Worm (Caenorhabditis elegans): ENCODE results near the gene Y48E1B.8.

ce11 chrII:13590461-13590860 lies 5.0 kb downstream of the Y48E1B.8 start, which contains the start of gene clec-145:
- no peak for TF ChIP-seq unc-62 (GFP tag; optimal IDR thresholded peaks at IDR 0.05)
- TF ChIP-seq unc-39 (tag; optimal IDR thresholded peaks at IDR 0.05): no peak
- TF ChIP-seq ces-1 (GFP tag; optimal IDR thresholded peaks at IDR 0.05): no peak
- TF ChIP-seq bed-3 (GFP tag; optimal IDR thresholded peaks at IDR 0.05): no peak
- TF ChIP-seq ztf-11 (tag; optimal IDR thresholded peaks at IDR 0.05): no peak
- no peak for TF ChIP-seq nhr-76 (tag; optimal IDR thresholded peaks at IDR 0.05)
- no peak for TF ChIP-seq tbx-8 (GFP tag; optimal IDR thresholded peaks at IDR 0.05)

Data from whole organism, mixed stage, embryonic.